Worm (Caenorhabditis elegans) whole organism, L1 larva: Measurements from ENCODE around the gene str-2.

ENCODE experiments used
- alr-1 ChIP-seq: fragments of 200-800 bp; sonication (Bioruptor generic); optimal IDR thresholded peaks from 2 replicates; lab custom pipeline; 2018; ENCODE audit warnings: borderline replicate concordance, mild to moderate bottlenecking, missing genetic modification characterization, missing compliant biosample characterization
- ces-1 ChIP-seq: fragments of 150-350 bp; optimal IDR thresholded peaks from 2 replicates; lab custom pipeline; 2014; ENCODE audit warnings: missing biosample characterization, missing genetic modification reagents, missing genetic modification characterization
- dpl-1 ChIP-seq, 3 experiments: fragments of 150-350 bp in 2 of 3; sonication (generic microtip) in 1 of 3; optimal IDR thresholded peaks; 2 replicates each; lab custom pipeline; 2014 to 2017; ENCODE audit warnings: missing biosample characterization in 3 of 3, missing genetic modification characterization in 3 of 3, missing genetic modification reagents in 3 of 3
- efl-3 ChIP-seq: fragments of 200-800 bp; sonication (Bioruptor generic); optimal IDR thresholded peaks from 2 replicates; lab custom pipeline; 2018; ENCODE audit warnings: mild to moderate bottlenecking, missing genetic modification characterization, missing compliant biosample characterization
- nhr-11 ChIP-seq: fragments of 150-350 bp; optimal IDR thresholded peaks from 2 replicates; lab custom pipeline; 2014; ENCODE audit warnings: missing biosample characterization, missing genetic modification characterization
- nhr-76 ChIP-seq: sonication (generic microtip); optimal IDR thresholded peaks from 2 replicates; lab custom pipeline; 2017; ENCODE audit warnings: missing biosample characterization, missing genetic modification characterization
- unc-86 ChIP-seq: sonication (generic microtip); optimal IDR thresholded peaks from 2 replicates; lab custom pipeline; 2016; ENCODE audit warnings: missing genetic modification characterization, missing compliant biosample characterization
- zag-1 ChIP-seq: fragments of 150-350 bp; optimal IDR thresholded peaks from 2 replicates; lab custom pipeline; 2014; ENCODE audit warnings: missing biosample characterization, missing genetic modification characterization
- ztf-11 ChIP-seq, 2 experiments: sonication (generic microtip); optimal IDR thresholded peaks; 2 replicates each; lab custom pipeline; 2016 to 2017; ENCODE audit warnings: missing genetic modification characterization in 2 of 2, missing biosample characterization in 1 of 2, missing compliant biosample characterization in 1 of 2

DNA sequence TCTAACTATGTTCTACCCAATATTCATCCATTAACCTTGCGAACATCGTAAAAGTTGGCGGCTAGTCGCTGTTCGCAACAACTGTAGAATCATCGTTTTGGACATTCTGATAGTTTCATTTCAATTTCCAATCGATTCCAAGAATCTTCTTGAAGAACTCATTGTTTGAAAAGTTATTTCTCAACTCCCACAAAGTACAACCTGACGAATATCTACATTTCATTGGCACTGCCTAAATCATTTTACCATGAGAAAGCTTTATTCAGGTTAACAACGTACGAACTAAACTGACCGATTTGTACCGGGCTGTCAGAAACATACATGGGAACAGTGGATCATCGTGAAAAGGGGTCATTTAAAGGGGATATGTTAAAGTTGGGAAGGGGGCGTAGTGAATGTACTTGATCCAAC, 37.3 kb downstream of the str-2 start, which contains the start of gene F46B6.6:
- TF ChIP-seq ces-1 (GFP tag; lab: Kevin White, UChicago) (no peak), ztf-11 (tag; optimal IDR thresholded peaks at IDR 0.05; lab: Kevin White, UChicago) (peak in 1 of 2 experiments; percentile 5), unc-86 (tag; lab: Kevin White, UChicago) (no peak), zag-1 (no peak), dpl-1 (GFP tag; optimal IDR thresholded peaks at IDR 0.05; lab: Kevin White, UChicago) (no peak), alr-1 (tag; lab: Kevin White, UChicago) (no peak), nhr-76 (no peak), efl-3 (GFP tag; lab: Kevin White, UChicago) (no peak), nhr-11 (tag; lab: Kevin White, UChicago) (no peak)
